Worm (Caenorhabditis elegans): ENCODE data around the gene vps-33.1.

The vps-33.1 gene

DNA sequence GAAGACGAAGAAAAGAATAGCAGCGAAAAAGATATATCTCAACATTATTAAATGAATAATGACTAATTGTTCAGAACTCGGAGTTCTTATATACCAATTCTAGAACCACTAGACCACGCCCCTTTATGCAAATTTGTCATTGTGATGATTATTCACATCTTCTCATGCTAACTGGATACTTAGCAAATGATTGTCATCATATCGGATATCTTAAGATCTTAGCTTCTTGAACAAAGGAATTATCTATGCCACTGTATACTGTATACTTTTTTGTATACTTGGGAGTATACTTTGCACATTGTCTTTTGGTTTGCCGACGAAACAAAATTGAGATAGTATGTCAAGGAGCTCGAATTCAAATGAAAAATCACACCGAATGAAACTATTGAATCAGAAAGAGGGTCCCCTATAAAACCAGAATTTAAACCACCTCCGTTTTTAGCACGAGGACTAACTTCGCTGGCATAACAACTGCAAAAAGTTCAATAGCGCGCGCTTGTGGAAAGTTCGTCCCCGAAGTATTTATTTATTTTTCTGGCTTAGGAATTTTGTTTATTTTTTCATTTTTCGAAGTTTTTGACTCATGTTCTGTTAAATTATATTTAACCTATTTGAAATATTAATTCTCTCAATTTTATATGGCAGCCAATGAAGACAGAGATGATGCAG is at the start of gene vps-33.1, which contains the start of gene sdz-1:
Gene vps-33.1, plus strand, starts transcription at position 639 of the 669 bp plus-strand sequence.
Gene sdz-1, minus strand, starts transcription at position 51 of the 669 bp plus-strand sequence.
- TF ChIP-seq lsy-2 (tag; optimal IDR thresholded peaks at IDR 0.05) (peak in 1 of 2 experiments; percentile 75), nhr-129 (tag; optimal IDR thresholded peaks at IDR 0.05) (peak; percentile 62), unc-39 (tag; optimal IDR thresholded peaks at IDR 0.05) (no peak), egl-27 (tag; optimal IDR thresholded peaks at IDR 0.05) (no peak), crh-2 (tag; optimal IDR thresholded peaks at IDR 0.05) (peak; percentile 4), gmeb-1 (tag; optimal IDR thresholded peaks at IDR 0.05) (peak; percentile 87), nhr-25 (tag; optimal IDR thresholded peaks at IDR 0.05) (no peak), unc-55 (GFP tag; optimal IDR thresholded peaks at IDR 0.05) (peak; percentile 90), lin-13 (GFP tag; optimal IDR thresholded peaks at IDR 0.05) (peak; percentile 43), sma-3 (GFP tag; optimal IDR thresholded peaks at IDR 0.05) (peak; percentile 1), C34F6.9 (tag; optimal IDR thresholded peaks at IDR 0.05) (peak; percentile 68), nhr-23 (tag; optimal IDR thresholded peaks at IDR 0.05) (no peak), dmd-4 (tag; optimal IDR thresholded peaks at IDR 0.05) (no peak), sma-9 (GFP tag; optimal IDR thresholded peaks at IDR 0.05) (peak; percentile 50), sma-9 (tag; optimal IDR thresholded peaks at IDR 0.05) (no peak)

DNA sequence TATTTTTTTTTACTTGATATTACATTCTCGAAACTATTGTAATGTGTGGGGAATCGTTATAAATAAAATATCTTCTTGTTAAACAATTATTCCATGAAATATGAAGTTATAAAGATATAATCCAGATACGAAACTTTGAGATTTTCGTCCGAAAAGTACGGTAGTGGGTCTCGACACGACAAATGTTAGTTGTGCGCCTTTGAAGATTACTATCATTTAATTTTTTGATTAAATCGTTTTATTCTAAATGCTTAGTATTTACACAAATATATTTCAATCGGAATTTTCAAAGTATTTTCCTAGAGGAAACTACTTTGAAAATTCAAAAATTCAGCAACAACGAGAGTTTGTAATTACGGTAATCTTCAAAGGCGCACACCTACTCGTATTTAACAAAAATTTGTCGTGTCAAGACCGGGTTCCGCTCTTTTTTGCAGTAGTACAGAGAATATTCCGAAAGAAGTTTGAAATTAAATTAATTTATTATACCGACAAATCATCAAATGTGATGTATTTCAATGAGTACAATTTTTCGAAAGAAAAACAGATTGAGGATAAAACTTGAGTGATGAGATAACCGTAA is 48.5 kb upstream of the vps-33.1 start:
- no peak for TF ChIP-seq mbf-1 (tag; optimal IDR thresholded peaks at IDR 0.05)
- TF ChIP-seq sma-3 (GFP tag; optimal IDR thresholded peaks at IDR 0.05): peak; percentile 3
- TF ChIP-seq ama-1 (optimal IDR thresholded peaks at IDR 0.05): peak; percentile 70
- no peak for TF ChIP-seq sma-9 (GFP tag; optimal IDR thresholded peaks at IDR 0.05)
- TF ChIP-seq sma-9 (tag; optimal IDR thresholded peaks at IDR 0.05): no peak
- TF ChIP-seq gmeb-1 (tag; optimal IDR thresholded peaks at IDR 0.05): peak; percentile 17
- peak in 1 of 2 experiments; percentile 17 for TF ChIP-seq lsy-2 (tag; optimal IDR thresholded peaks at IDR 0.05)

DNA sequence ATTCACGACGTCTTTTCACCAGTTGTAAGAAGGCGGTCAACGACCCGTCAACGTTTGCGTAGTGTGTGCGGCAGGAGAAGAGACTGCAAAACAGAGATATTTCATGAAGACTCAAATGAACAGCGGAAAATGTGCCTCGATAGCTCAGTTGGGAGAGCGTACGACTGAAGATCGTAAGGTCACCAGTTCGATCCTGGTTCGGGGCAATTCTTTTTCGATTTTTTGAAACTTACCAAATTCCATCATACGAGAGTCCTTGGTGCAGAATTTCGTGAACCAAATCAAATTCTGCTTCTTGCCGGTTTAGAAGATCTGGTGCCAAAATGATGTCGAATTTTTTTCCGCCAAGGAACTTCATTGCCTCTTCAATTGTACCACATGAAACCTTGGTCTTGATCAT is 47.8 kb upstream of the vps-33.1 start:
- TF ChIP-seq fos-1 (tag; optimal IDR thresholded peaks at IDR 0.05) (peak; percentile 40), nhr-129 (tag; optimal IDR thresholded peaks at IDR 0.05) (peak; percentile 80), alr-1 (tag; optimal IDR thresholded peaks at IDR 0.05) (no peak), unc-55 (GFP tag; optimal IDR thresholded peaks at IDR 0.05) (peak; percentile 39), crh-2 (tag; optimal IDR thresholded peaks at IDR 0.05) (no peak), ceh-82 (tag; optimal IDR thresholded peaks at IDR 0.05) (no peak), R02D3.7 (tag; optimal IDR thresholded peaks at IDR 0.05) (no peak), nhr-77 (tag; optimal IDR thresholded peaks at IDR 0.05) (no peak), egl-27 (tag; optimal IDR thresholded peaks at IDR 0.05) (no peak), nhr-237 (tag; optimal IDR thresholded peaks at IDR 0.05) (no peak), mbf-1 (tag; optimal IDR thresholded peaks at IDR 0.05) (no peak), nhr-12 (tag; optimal IDR thresholded peaks at IDR 0.05) (no peak), nhr-21 (tag; optimal IDR thresholded peaks at IDR 0.05) (peak; percentile 19), ama-1 (optimal IDR thresholded peaks at IDR 0.05) (peak; percentile 34), lsy-2 (tag; optimal IDR thresholded peaks at IDR 0.05) (peak in 1 of 2 experiments; percentile 56), peb-1 (tag; optimal IDR thresholded peaks at IDR 0.05) (no peak), gmeb-1 (tag; optimal IDR thresholded peaks at IDR 0.05) (no peak), nhr-23 (tag; optimal IDR thresholded peaks at IDR 0.05) (no peak), snpc-4 (tag; optimal IDR thresholded peaks at IDR 0.05) (no peak), sem-4 (tag; optimal IDR thresholded peaks at IDR 0.05) (no peak), lin-13 (GFP tag; optimal IDR thresholded peaks at IDR 0.05) (no peak), zag-1 (tag; optimal IDR thresholded peaks at IDR 0.05) (no peak), ztf-4 (tag; optimal IDR thresholded peaks at IDR 0.05) (peak; percentile 9), elt-1 (tag; optimal IDR thresholded peaks at IDR 0.05) (no peak), nhr-10 (tag; optimal IDR thresholded peaks at IDR 0.05) (no peak), ztf-1 (GFP tag; conservative IDR thresholded peaks at IDR 0.05) (no peak), F13H6.1 (tag; optimal IDR thresholded peaks at IDR 0.05) (no peak), mab-5 (tag; optimal IDR thresholded peaks at IDR 0.05) (no peak), skn-1 (tag; optimal IDR thresholded peaks at IDR 0.05) (no peak), mdl-1 (tag; optimal IDR thresholded peaks at IDR 0.05) (no peak), elt-3 (tag; optimal IDR thresholded peaks at IDR 0.05) (no peak), unc-39 (tag; optimal IDR thresholded peaks at IDR 0.05) (no peak), C34F6.9 (tag; optimal IDR thresholded peaks at IDR 0.05) (peak; percentile 38), unc-62 (GFP tag; optimal IDR thresholded peaks at IDR 0.05) (no peak), nhr-25 (tag; optimal IDR thresholded peaks at IDR 0.05) (no peak), lin-11 (tag; optimal IDR thresholded peaks at IDR 0.05) (no peak), sma-9 (GFP tag; optimal IDR thresholded peaks at IDR 0.05) (peak; percentile 39), sma-9 (tag; optimal IDR thresholded peaks at IDR 0.05) (no peak), sma-3 (GFP tag; optimal IDR thresholded peaks at IDR 0.05) (no peak), ztf-11 (tag; optimal IDR thresholded peaks at IDR 0.05) (no peak), blmp-1 (tag; optimal IDR thresholded peaks at IDR 0.05; ENCODE audit: insufficient read depth) (peak; percentile 6), lin-39 (tag; optimal IDR thresholded peaks at IDR 0.05) (no peak)

Data from whole organism, L2 larva.